Worm (Caenorhabditis elegans): ENCODE results near the gene Y82E9BL.18.

ce11 chrIII:1308209-1308608, 18.4 kb upstream of the Y82E9BL.18 start, which contains the start of gene fbxa-79:
- no peak for TF ChIP-seq ama-1 (optimal IDR thresholded peaks at IDR 0.05)
- TF ChIP-seq pha-4 (tag; optimal IDR thresholded peaks at IDR 0.05), result peak; percentile 77
- TF ChIP-seq ztf-4 (tag; optimal IDR thresholded peaks at IDR 0.05), result no peak
- no peak for TF ChIP-seq egl-5 (tag; optimal IDR thresholded peaks at IDR 0.05)
- no peak for TF ChIP-seq fos-1 (tag; optimal IDR thresholded peaks at IDR 0.05)
- TF ChIP-seq lin-39 (tag; optimal IDR thresholded peaks at IDR 0.05), result no peak
- no peak for TF ChIP-seq elt-3 (tag; optimal IDR thresholded peaks at IDR 0.05)
- no peak for TF ChIP-seq nhr-23 (tag; optimal IDR thresholded peaks at IDR 0.05)
- TF ChIP-seq nhr-77 (tag; optimal IDR thresholded peaks at IDR 0.05), result no peak
- no peak for TF ChIP-seq snpc-4 (tag; optimal IDR thresholded peaks at IDR 0.05)
- no peak for TF ChIP-seq nhr-237 (tag; optimal IDR thresholded peaks at IDR 0.05)
- TF ChIP-seq nhr-28 (tag; optimal IDR thresholded peaks at IDR 0.05), result no peak
